Worm (Caenorhabditis elegans): Measurements from ENCODE around the gene ulp-1.

The ulp-1 gene

DNA sequence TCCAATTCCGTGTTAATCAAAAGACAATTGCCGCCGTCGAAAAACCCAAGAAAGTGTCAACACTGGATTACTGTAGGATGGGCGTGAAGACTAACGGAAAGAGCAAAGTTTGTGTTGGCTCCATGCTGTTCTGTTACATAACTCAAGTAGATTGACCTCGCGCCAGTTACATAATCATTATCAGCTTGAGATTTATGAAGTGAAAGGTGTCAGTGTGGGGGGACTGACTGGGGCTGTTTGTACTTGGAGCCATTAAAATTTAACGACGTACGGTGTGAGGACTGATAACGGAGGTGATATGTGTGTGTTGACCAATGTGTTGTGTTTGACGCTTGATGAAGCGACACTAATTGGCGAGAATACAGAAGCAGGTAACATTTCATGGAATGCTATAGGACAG, 22.9 kb downstream of the ulp-1 start:
- no peak for TF ChIP-seq W03F9.2 (tag; optimal IDR thresholded peaks at IDR 0.05)
- no peak for TF ChIP-seq him-1 (tag; optimal IDR thresholded peaks at IDR 0.05)
- TF ChIP-seq dao-5 (tag; optimal IDR thresholded peaks at IDR 0.05) = no peak

DNA sequence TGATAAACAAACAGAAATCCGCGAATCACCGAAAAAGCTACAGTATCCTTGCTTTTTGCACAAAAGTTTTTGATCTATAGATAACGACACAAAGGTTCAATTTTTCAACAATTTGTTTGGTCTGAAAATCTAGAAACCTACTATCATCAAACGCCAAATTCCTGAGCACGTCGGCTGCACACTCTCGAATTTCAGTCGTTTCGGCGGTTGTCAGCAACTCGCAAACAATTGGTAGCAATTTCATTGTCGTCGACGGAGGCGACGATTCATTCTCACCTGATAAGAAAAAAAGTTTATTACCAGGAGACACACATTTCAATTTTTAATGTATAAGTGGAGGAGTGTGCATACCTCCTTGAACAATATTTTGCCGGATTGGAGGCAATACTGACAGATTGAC, 23.7 kb downstream of the ulp-1 start:
- no peak for TF ChIP-seq dao-5 (tag; optimal IDR thresholded peaks at IDR 0.05)
- no peak for TF ChIP-seq him-1 (tag; optimal IDR thresholded peaks at IDR 0.05)
- TF ChIP-seq W03F9.2 (tag; optimal IDR thresholded peaks at IDR 0.05) = no peak

DNA sequence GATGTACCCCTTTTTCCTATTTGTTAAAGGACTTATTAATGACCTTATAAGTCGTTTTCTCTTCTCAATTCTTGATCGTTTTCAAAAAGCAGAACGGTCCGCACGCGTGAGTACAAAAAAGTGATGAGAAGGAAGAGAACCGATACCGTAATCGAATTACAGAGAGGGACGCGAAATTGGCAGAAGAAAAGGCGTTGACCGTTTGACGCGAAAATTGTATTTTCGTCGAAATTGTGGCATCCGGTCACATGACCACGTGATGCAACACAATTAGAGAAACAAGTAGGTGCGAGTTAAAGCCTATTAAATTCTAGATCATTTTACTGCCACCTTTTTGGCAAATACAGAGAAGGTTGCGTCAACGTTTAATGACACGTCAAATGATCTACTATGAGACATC, 25.4 kb downstream of the ulp-1 start:
- TF ChIP-seq W03F9.2 (tag; optimal IDR thresholded peaks at IDR 0.05) (no peak), him-1 (tag; optimal IDR thresholded peaks at IDR 0.05) (no peak), dao-5 (tag; optimal IDR thresholded peaks at IDR 0.05) (no peak)

DNA sequence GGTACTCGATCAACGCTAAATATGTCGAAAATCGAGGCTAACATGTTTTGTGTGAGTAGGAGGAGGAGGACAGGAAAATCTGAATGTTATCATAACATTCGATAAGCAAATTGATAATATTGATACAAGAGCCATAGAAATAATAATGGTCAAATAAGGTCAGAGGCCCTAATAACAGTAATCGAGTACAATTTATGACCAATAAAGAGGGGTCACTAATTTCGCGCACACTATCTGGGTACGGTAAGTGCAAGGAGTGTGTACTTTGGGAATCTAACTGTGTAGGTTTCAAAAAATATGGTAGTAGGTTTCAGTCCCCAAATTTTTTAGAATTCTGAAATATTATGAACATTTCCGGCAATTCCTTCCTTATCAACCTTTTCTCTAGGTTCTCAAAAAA, 26.1 kb downstream of the ulp-1 start:
- TF ChIP-seq dao-5 (tag; optimal IDR thresholded peaks at IDR 0.05) (no peak), W03F9.2 (tag; optimal IDR thresholded peaks at IDR 0.05) (no peak), him-1 (tag; optimal IDR thresholded peaks at IDR 0.05) (no peak)

DNA sequence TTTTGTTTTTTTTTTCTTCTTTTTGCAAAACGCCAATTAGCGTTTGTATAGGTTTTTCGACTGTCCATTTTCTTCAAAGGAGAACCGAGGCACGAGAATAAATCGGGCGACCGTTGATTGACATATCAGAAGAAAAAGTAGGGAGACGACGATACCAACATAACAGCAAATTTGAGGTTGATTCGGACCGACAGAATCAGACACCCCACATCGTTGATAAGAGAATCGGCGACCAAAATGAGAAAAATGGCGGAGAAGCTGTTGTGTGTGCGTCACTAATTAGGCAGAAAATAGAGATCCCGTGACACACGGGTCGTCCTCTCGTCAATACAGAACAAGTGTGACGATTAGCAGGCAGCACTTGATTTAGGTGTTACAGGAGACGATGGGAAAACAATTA, 27.7 kb downstream of the ulp-1 start:
- TF ChIP-seq him-1 (tag; optimal IDR thresholded peaks at IDR 0.05) (no peak), dao-5 (tag; optimal IDR thresholded peaks at IDR 0.05) (no peak), W03F9.2 (tag; optimal IDR thresholded peaks at IDR 0.05) (no peak)

DNA sequence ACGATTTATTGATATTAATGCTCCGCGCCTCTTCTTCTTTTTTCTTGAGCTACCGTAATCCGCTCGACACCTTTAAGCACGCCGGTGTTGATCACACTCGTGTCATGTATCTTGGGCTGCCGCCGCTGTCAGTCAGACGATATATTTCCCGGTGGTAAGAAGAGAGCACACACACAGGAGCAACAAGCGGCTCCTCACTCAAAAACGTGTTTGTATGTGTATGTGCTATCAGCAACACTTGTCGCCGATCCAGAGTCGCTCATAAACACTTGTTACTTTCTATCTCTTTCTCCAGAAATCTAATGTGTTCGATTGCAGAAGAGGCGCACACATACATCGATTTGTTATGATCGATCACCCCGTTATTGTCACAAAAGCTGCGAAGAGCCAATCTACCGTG, 29.0 kb downstream of the ulp-1 start:
- TF ChIP-seq him-1 (tag; optimal IDR thresholded peaks at IDR 0.05) (no peak), W03F9.2 (tag; optimal IDR thresholded peaks at IDR 0.05) (no peak), dao-5 (tag; optimal IDR thresholded peaks at IDR 0.05) (no peak)

DNA sequence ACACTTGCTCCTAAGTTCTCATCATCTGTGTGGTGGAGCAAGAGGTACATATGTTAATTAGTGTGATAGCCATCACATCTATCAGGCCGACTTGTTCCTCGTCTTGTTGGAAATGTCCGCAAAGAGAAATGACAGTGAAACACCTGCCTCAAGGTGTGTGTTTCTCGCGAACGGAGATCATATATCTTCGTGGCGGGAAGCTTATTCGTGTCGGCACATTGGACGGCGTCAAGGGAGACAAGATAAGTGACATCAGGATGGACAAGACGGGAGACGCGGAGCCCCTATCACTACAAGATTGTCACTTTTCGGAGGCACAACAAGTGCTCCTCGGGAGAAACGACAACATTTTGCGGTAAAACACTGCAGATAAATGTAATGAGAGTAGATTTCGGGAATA, 29.8 kb downstream of the ulp-1 start:
- TF ChIP-seq dao-5 (tag; optimal IDR thresholded peaks at IDR 0.05) = no peak
- no peak for TF ChIP-seq W03F9.2 (tag; optimal IDR thresholded peaks at IDR 0.05)

DNA sequence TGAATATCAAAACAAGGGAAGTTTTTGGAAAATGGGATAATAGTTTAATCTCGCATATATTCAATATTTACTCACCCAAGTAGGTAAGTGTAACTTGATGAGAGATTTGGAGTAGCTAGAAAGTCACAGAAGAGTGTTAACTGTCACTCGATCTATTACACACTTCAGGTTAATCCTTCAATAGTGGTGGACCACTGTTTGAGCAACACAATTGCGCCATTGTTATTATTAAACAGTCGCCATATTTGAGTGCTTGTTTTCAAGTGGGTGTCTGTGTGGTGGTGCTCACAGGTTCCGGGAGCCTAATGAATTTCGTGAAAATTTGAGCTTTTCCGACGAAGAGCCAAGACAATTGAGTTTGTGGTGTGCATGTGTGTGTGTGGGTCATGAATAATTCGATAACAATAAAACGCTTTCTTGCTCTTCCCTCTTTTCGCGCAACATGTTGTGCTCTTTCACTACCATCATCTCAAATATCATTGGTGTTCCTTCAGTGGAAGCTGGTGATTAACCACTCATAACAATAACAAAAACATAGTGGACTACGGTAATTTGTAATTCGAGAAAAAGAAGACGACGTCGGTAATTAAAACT, 30.6 kb downstream of the ulp-1 start:
- TF ChIP-seq him-1 (tag; optimal IDR thresholded peaks at IDR 0.05) (no peak), dao-5 (tag; optimal IDR thresholded peaks at IDR 0.05) (no peak), W03F9.2 (tag; optimal IDR thresholded peaks at IDR 0.05) (no peak)

DNA sequence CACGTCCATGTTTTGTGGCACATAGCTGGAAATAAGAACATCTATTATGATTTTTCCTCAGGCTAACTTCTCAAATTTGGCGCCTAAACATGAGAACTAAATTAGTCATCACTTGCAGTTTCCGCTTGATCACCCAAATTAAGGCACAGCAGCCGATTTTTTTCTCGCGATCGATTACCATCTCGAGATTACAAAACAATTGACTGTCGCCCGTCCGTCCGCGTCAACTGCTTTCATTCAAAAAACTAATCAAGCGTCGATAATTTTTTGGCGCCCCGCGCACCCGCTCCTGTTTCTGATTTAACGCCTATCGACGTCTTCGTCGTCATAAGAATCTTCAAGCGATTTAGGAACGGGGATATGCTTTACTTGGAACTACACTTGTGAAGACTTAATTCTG, 31.9 kb downstream of the ulp-1 start:
- TF ChIP-seq him-1 (tag; optimal IDR thresholded peaks at IDR 0.05) = no peak

DNA sequence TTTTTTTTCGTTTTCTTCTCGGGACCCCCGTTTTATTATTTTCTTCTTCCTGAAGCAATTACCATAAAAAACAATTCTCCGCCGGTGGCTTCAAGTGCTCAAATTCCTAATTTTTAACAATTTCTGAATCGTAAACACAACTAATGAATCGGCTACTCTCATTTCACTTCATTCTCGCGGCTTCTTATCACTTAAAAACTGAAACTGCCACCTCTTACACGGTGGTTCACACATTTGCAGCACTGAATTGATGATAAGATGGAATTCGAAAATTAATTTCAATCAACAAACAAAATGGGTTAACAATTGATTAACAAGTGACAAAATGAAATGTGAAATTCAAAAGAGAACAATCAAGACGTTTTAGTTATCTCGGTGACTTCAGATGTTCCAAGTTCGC, 32.5 kb downstream of the ulp-1 start:
- TF ChIP-seq W03F9.2 (tag; optimal IDR thresholded peaks at IDR 0.05) = no peak
- TF ChIP-seq dao-5 (tag; optimal IDR thresholded peaks at IDR 0.05) = no peak
- TF ChIP-seq him-1 (tag; optimal IDR thresholded peaks at IDR 0.05) = no peak

DNA sequence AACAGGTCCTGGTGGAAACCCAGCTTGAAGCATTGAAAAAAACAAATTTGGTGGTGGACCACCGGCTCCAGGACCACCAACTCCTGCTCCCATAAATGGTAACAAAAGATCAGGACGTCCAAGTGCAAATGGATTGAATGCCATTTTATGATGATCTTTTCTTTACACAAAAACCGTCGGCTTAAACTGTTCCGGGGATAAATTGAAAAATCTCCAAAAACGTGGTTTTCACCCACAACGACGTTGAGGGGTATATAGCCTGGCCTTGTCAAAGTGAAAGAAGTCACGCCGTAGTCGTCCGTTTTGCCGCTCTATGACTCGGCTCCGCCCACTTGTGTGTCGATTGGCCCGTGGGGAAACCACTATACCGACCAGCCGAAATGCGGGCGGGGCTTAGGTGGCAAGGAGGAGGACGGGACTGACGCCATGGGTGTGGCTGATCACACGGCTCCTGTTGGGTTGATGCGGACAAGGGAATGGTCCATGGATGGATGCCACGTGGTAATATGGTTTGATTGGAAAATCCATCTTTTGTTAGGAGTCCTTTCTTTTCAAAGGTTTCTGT, 33.5 kb downstream of the ulp-1 start, which contains the start of gene tbx-2:
Gene tbx-2, minus strand, starts transcription at position 264 of the 565 bp plus-strand sequence.
- TF ChIP-seq dao-5 (tag; optimal IDR thresholded peaks at IDR 0.05) (no peak), him-1 (tag; optimal IDR thresholded peaks at IDR 0.05) (no peak), W03F9.2 (tag; optimal IDR thresholded peaks at IDR 0.05) (no peak)

DNA sequence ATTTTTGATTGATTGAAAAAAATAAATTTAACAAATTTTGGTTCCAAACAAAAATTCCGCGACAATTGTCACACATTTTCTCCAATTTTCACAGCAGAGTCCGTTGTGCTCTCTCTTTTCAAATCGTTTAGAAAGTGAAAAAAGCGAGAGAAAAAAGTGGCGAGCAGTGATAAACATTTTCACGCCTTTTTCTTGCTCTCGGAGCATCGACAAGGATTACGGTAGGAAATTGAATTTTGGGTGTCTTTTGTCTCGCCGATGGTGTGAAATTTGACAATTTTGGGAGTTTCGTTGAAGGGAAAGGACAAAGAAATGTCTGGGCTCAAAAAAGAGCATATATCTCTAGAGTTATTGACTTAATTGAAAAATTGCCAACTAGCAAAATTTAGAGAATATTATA, 35.1 kb downstream of the ulp-1 start:
- TF ChIP-seq W03F9.2 (tag; optimal IDR thresholded peaks at IDR 0.05) (no peak), him-1 (tag; optimal IDR thresholded peaks at IDR 0.05) (no peak), dao-5 (tag; optimal IDR thresholded peaks at IDR 0.05) (no peak)

DNA sequence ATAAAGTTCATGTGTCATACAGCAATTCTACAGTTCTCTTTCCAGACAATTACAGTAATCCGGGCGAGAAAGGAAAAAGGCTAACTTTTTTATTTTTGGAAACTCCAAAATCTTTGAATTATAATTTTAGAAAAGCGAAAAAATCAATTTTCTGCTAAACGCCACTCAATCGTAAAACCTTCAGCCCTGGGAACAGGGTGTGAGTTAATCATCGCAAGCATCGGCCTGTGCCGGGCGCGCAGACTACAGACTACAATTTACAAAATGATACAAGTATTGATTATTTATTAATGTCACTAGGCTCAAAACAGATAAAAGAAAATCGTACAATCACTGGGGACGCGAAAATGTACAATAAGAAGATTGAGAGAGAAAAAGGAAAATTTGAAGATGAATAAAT, 38.9 kb downstream of the ulp-1 start:
- no peak for TF ChIP-seq him-1 (tag; optimal IDR thresholded peaks at IDR 0.05)
- no peak for TF ChIP-seq W03F9.2 (tag; optimal IDR thresholded peaks at IDR 0.05)
- TF ChIP-seq dao-5 (tag; optimal IDR thresholded peaks at IDR 0.05) = no peak

DNA sequence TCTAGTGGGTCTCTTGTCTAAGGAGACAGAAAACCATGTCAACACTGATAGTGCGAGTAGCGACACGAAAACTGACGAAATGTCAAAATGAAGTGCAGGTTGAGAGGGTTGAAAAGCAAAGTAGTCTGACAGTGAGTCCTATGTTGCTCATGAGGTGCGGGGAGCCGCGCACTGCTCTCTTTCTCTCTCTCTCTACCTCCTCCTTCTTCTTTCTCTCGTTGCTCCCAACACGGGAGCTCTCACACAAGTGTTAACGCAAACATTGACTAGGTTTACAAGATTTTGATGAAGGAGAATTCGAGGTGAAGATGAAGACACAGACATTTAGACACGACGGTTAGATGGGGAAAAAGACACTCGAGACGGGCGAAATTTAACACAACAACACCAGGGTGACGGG, 40.3 kb downstream of the ulp-1 start:
- no peak for TF ChIP-seq W03F9.2 (tag; optimal IDR thresholded peaks at IDR 0.05)
- TF ChIP-seq dao-5 (tag; optimal IDR thresholded peaks at IDR 0.05) = no peak
- TF ChIP-seq him-1 (tag; optimal IDR thresholded peaks at IDR 0.05) = no peak

DNA sequence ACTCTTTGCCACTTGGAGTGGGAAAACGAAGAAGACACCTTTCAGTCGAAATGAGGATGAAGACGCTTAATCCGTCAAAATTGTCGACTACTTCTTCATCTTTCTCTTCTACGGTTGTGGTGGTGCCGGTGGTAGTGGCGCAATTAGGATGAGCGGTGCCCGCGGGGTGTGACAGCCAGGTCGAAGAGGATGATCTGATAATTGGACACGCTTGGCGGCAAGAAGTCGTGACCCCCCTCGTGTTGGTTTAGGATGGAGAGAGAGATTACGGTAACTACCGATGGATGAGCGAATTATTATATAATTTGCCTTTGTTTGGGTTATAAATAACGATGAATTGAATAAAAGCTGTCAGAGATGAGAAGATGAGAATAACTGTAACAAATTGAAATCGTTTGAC, 42.6 kb downstream of the ulp-1 start:
- TF ChIP-seq dao-5 (tag; optimal IDR thresholded peaks at IDR 0.05) (no peak), W03F9.2 (tag; optimal IDR thresholded peaks at IDR 0.05) (no peak), him-1 (tag; optimal IDR thresholded peaks at IDR 0.05) (no peak)

All from whole organism, L4/young adult.